Worm (Caenorhabditis elegans) whole organism, L1 larva: ENCODE data around the gene fbxa-11.

ENCODE experiments used
- C04F5.9 ChIP-seq: sonication (generic microtip); optimal IDR thresholded peaks from 2 replicates; lab custom pipeline; 2016; ENCODE audit warnings: missing genetic modification characterization, missing compliant biosample characterization
- C34B4.2 ChIP-seq: sonication (generic microtip); optimal IDR thresholded peaks from 2 replicates; lab custom pipeline; 2017; ENCODE audit warnings: mild to moderate bottlenecking, missing genetic modification characterization, missing compliant biosample characterization
- F16B12.6 ChIP-seq: fragments of 150-350 bp; optimal IDR thresholded peaks from 2 replicates; lab custom pipeline; 2014; ENCODE audit warnings: missing biosample characterization, missing genetic modification characterization
- aha-1 ChIP-seq: fragments of 150-350 bp; optimal IDR thresholded peaks from 2 replicates; lab custom pipeline; 2014; ENCODE audit warnings: missing biosample characterization, missing genetic modification characterization
- alr-1 ChIP-seq: fragments of 200-800 bp; sonication (Bioruptor generic); optimal IDR thresholded peaks from 2 replicates; lab custom pipeline; 2018; ENCODE audit warnings: borderline replicate concordance, mild to moderate bottlenecking, missing genetic modification characterization, missing compliant biosample characterization
- blmp-1 ChIP-seq: fragments of 150-350 bp; optimal IDR thresholded peaks from 2 replicates; lab custom pipeline; 2014; ENCODE audit warnings: missing biosample characterization, missing genetic modification characterization
- ceh-82 ChIP-seq, 3 experiments: fragments of 150-350 bp in 1 of 3; sonication (generic microtip) in 2 of 3; optimal IDR thresholded peaks; 2 replicates each; lab custom pipeline; 2014 to 2017; ENCODE audit warnings: missing biosample characterization in 3 of 3, missing genetic modification characterization in 3 of 3
- ces-1 ChIP-seq: fragments of 150-350 bp; optimal IDR thresholded peaks from 2 replicates; lab custom pipeline; 2014; ENCODE audit warnings: missing biosample characterization, missing genetic modification reagents, missing genetic modification characterization
- dpl-1 ChIP-seq, 3 experiments: fragments of 150-350 bp in 2 of 3; sonication (generic microtip) in 1 of 3; optimal IDR thresholded peaks; 2 replicates each; lab custom pipeline; 2014 to 2017; ENCODE audit warnings: missing biosample characterization in 3 of 3, missing genetic modification characterization in 3 of 3, missing genetic modification reagents in 3 of 3
- efl-1 ChIP-seq, 4 experiments: fragments of 150-350 bp; optimal IDR thresholded peaks in 3 of 4; peaks in 1 of 4; 1 replicate in 1 of 4; 2 replicates in 3 of 4; lab custom pipeline; 2014; ENCODE audit warnings: missing biosample characterization in 2 of 4, missing genetic modification characterization in 2 of 4, missing genetic modification reagents in 2 of 4
- egl-27 ChIP-seq, 2 experiments: fragments of 150-350 bp in 1 of 2; sonication (generic microtip); optimal IDR thresholded peaks; 3 replicates each; lab custom pipeline; 2017 to 2018; ENCODE audit warnings: missing biosample characterization in 2 of 2, missing genetic modification characterization in 2 of 2, missing genetic modification reagents in 2 of 2
- elt-2 ChIP-seq: sonication (generic microtip); optimal IDR thresholded peaks from 2 replicates; lab custom pipeline; 2016; ENCODE audit warnings: missing genetic modification characterization, mild to moderate bottlenecking, inconsistent platforms, missing compliant biosample characterization, missing genetic modification reagents
- elt-3 ChIP-seq, 6 experiments: fragments of 150-350 bp in 1 of 6; sonication (generic microtip); optimal IDR thresholded peaks; 2 replicates each; lab custom pipeline; 2017 to 2018; ENCODE audit warnings: missing biosample characterization in 6 of 6, missing genetic modification characterization in 6 of 6, inconsistent platforms in 1 of 6
- fkh-10 ChIP-seq: sonication (generic microtip); optimal IDR thresholded peaks from 2 replicates; lab custom pipeline; 2017; ENCODE audit warnings: missing biosample characterization, missing genetic modification reagents, missing genetic modification characterization
- fkh-4 ChIP-seq: sonication (generic microtip); optimal IDR thresholded peaks from 2 replicates; lab custom pipeline; 2016; ENCODE audit warnings: missing compliant biosample characterization, missing genetic modification characterization, borderline replicate concordance
- fos-1 ChIP-seq: fragments of 150-350 bp; optimal IDR thresholded peaks from 2 replicates; lab custom pipeline; 2014; ENCODE audit warnings: missing biosample characterization, missing genetic modification characterization
- grh-1 ChIP-seq: fragments of 200-800 bp; sonication (Bioruptor generic); IDR thresholded peaks from 2 replicates; pipeline ENCODE4 v1.3.6; 2022; ENCODE audit warnings: missing genetic modification reagents, missing genetic modification characterization, missing compliant biosample characterization
- hlh-17 ChIP-seq: fragments of 200-800 bp; sonication (Bioruptor generic); optimal IDR thresholded peaks from 2 replicates; lab custom pipeline; 2018; ENCODE audit warnings: missing genetic modification characterization, mild to moderate bottlenecking, missing compliant biosample characterization, moderate library complexity, borderline replicate concordance
- hpl-2 ChIP-seq: fragments of 150-350 bp; optimal IDR thresholded peaks from 2 replicates; lab custom pipeline; 2014; ENCODE audit warnings: missing biosample characterization, missing genetic modification reagents, missing genetic modification characterization
- irx-1 ChIP-seq: sonication (generic microtip); optimal IDR thresholded peaks from 2 replicates; lab custom pipeline; 2016; ENCODE audit warnings: missing genetic modification characterization, missing compliant biosample characterization
- isw-1 ChIP-seq: fragments of 200-800 bp; sonication (Bioruptor generic); IDR thresholded peaks from 2 replicates; pipeline ENCODE4 v1.3.6; 2022; ENCODE audit warnings: missing genetic modification characterization, missing compliant biosample characterization
- jun-1 ChIP-seq: fragments of 150-350 bp; optimal IDR thresholded peaks from 2 replicates; lab custom pipeline; 2014; ENCODE audit warnings: missing biosample characterization, missing genetic modification reagents, missing genetic modification characterization
- lin-13 ChIP-seq: fragments of 150-350 bp; optimal IDR thresholded peaks from 2 replicates; lab custom pipeline; 2014; ENCODE audit warnings: missing biosample characterization, missing genetic modification reagents, missing genetic modification characterization
- lin-14 ChIP-seq: fragments of 200-800 bp; sonication (Bioruptor generic); optimal IDR thresholded peaks from 2 replicates; lab custom pipeline; 2018; ENCODE audit warnings: mild to moderate bottlenecking, missing genetic modification characterization, moderate library complexity, missing compliant biosample characterization
- lin-15B ChIP-seq: fragments of 150-350 bp; sonication (generic microtip); optimal IDR thresholded peaks from 3 replicates; lab custom pipeline; 2014; ENCODE audit warnings: missing biosample characterization, missing genetic modification characterization
- lsy-2 ChIP-seq, 2 experiments: fragments of 150-350 bp; optimal IDR thresholded peaks; 2 replicates each; lab custom pipeline; 2014; ENCODE audit warnings: missing biosample characterization in 2 of 2, missing genetic modification characterization in 2 of 2
- nhr-11 ChIP-seq: fragments of 150-350 bp; optimal IDR thresholded peaks from 2 replicates; lab custom pipeline; 2014; ENCODE audit warnings: missing biosample characterization, missing genetic modification characterization
- nhr-19 ChIP-seq: fragments of 200-800 bp; sonication (Bioruptor generic); conservative IDR thresholded peaks from 2 replicates; pipeline ENCODE4 v1.3.6; 2022; ENCODE audit warnings: missing genetic modification characterization, missing compliant biosample characterization
- nhr-20 ChIP-seq: sonication (generic microtip); optimal IDR thresholded peaks from 2 replicates; lab custom pipeline; 2016; ENCODE audit warnings: mild to moderate bottlenecking, missing genetic modification characterization, missing compliant biosample characterization
- nhr-237 ChIP-seq: fragments of 150-350 bp; optimal IDR thresholded peaks from 2 replicates; lab custom pipeline; 2014; ENCODE audit warnings: missing biosample characterization, missing genetic modification characterization
- nhr-28 ChIP-seq: fragments of 150-350 bp; optimal IDR thresholded peaks from 2 replicates; lab custom pipeline; 2014; ENCODE audit warnings: missing biosample characterization, missing genetic modification characterization
- nhr-77 ChIP-seq: fragments of 150-350 bp; optimal IDR thresholded peaks from 2 replicates; lab custom pipeline; 2014; ENCODE audit warnings: missing biosample characterization, missing genetic modification characterization
- nhr-85 ChIP-seq: sonication (generic microtip); peaks from one replicate; lab custom pipeline; 2016; ENCODE audit warnings: missing genetic modification characterization, inconsistent platforms, missing compliant biosample characterization
- sox-4 ChIP-seq: sonication (generic microtip); optimal IDR thresholded peaks from 2 replicates; lab custom pipeline; 2016; ENCODE audit warnings: missing genetic modification characterization, missing compliant biosample characterization
- sptf-1 ChIP-seq: fragments of 150-350 bp; optimal IDR thresholded peaks from 2 replicates; lab custom pipeline; 2014; ENCODE audit warnings: missing biosample characterization, missing genetic modification characterization
- swsn-7 ChIP-seq: sonication (generic microtip); optimal IDR thresholded peaks from 2 replicates; lab custom pipeline; 2016; ENCODE audit warnings: missing genetic modification characterization, missing compliant biosample characterization
- tbx-2 ChIP-seq: sonication (generic microtip); optimal IDR thresholded peaks from 2 replicates; lab custom pipeline; 2016; ENCODE audit warnings: missing genetic modification characterization, missing compliant biosample characterization
- unc-62 ChIP-seq: fragments of 150-350 bp; optimal IDR thresholded peaks from 2 replicates; lab custom pipeline; 2014; ENCODE audit warnings: missing biosample characterization, missing genetic modification reagents, missing genetic modification characterization
- unc-98 ChIP-seq: fragments of 200-800 bp; sonication (Bioruptor generic); IDR thresholded peaks from 2 replicates; pipeline ENCODE4 v1.3.6; 2022; ENCODE audit warnings: missing genetic modification characterization, missing compliant biosample characterization
- xbp-1 ChIP-seq: sonication (generic microtip); optimal IDR thresholded peaks from 2 replicates; lab custom pipeline; 2016; ENCODE audit warnings: missing genetic modification characterization, missing compliant biosample characterization
- zip-4 ChIP-seq: fragments of 200-800 bp; sonication (Bioruptor generic); optimal IDR thresholded peaks from 2 replicates; lab custom pipeline; 2018; ENCODE audit warnings: mild to moderate bottlenecking, missing genetic modification characterization, moderate library complexity, missing compliant biosample characterization

fbxa-11 gene

DNA sequence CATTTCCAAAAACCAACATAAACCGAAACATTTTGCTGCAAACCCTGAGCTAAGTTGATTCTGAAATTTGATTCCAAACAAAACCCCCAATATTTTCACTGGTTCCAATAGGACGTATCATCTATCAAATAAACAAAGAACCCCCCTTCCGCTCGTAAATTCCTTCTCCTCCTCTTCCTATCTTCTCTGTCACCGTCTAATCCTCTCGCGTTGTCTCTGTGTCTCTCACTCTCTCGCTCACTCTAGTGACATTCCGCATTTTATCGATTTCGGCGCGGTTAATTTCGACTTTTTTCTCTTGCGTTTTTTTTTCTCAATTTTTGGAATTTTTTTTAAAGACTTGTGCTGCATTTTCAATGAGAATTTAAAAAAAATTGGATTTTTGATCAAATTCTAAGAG, 31.3 kb downstream of the fbxa-11 start (continued):
- TF ChIP-seq hpl-2 (GFP tag; lab: Kevin White, UChicago) = no peak
- TF ChIP-seq C34B4.2 = no peak
- TF ChIP-seq fos-1 = no peak
- peak; percentile 21 for TF ChIP-seq F16B12.6 (tag; lab: Kevin White, UChicago)
- no peak for TF ChIP-seq lin-15B (tag; lab: Kevin White, UChicago)
- TF ChIP-seq egl-27 (tag; optimal IDR thresholded peaks at IDR 0.05; lab: Kevin White, UChicago) = peak in 1 of 2 experiments; percentile 4
- TF ChIP-seq fkh-4 (tag; lab: Kevin White, UChicago) = no peak
- peak; percentile 27 for TF ChIP-seq irx-1 (tag; lab: Kevin White, UChicago)
- TF ChIP-seq tbx-2 (tag; lab: Kevin White, UChicago) = peak; percentile 23
- no peak for TF ChIP-seq sox-4
- no peak for TF ChIP-seq lin-13 (GFP tag; lab: Kevin White, UChicago)
- no peak for TF ChIP-seq elt-2
- TF ChIP-seq efl-1 (optimal IDR thresholded peaks at IDR 0.05; lab: Kevin White, UChicago) = peak; percentile 58 to 62
- TF ChIP-seq efl-1 (GFP tag; optimal IDR thresholded peaks at IDR 0.05 in 1 of 2; lab: Kevin White, UChicago) = peak; percentile 40 to 50
- TF ChIP-seq dpl-1 (GFP tag; optimal IDR thresholded peaks at IDR 0.05; lab: Kevin White, UChicago) = peak; percentile 0 to 3 (median 2)
- TF ChIP-seq lin-14 (GFP tag; lab: Kevin White, UChicago) = peak; percentile 79
- peak; percentile 13 to 68 (median 40) for TF ChIP-seq ceh-82 (tag; optimal IDR thresholded peaks at IDR 0.05; lab: Kevin White, UChicago)
- peak; percentile 11; the same call in 1 of the 2 replicates for TF ChIP-seq nhr-19
- TF ChIP-seq grh-1 (GFP tag; lab: Robert Waterston, UW) = no peak
- TF ChIP-seq aha-1 (tag; lab: Kevin White, UChicago) = no peak
- TF ChIP-seq nhr-11 = no peak
- peak; percentile 20 to 64 for TF ChIP-seq lsy-2 (tag; optimal IDR thresholded peaks at IDR 0.05; lab: Kevin White, UChicago)
- no peak for TF ChIP-seq nhr-28 (tag; lab: Kevin White, UChicago)
- TF ChIP-seq nhr-20 (tag; lab: Kevin White, UChicago) = peak; percentile 20
- no peak for TF ChIP-seq C04F5.9 (tag; lab: Kevin White, UChicago)
- TF ChIP-seq swsn-7 = peak; percentile 26
- TF ChIP-seq unc-62 (GFP tag; lab: Kevin White, UChicago) = no peak
- no peak for TF ChIP-seq isw-1 (GFP tag; lab: Robert Waterston, UW)
- peak; percentile 8 for TF ChIP-seq xbp-1 (tag; lab: Kevin White, UChicago)
- peak in 2 of 6 experiments; percentile 4 to 47 for TF ChIP-seq elt-3 (tag; optimal IDR thresholded peaks at IDR 0.05; lab: Kevin White, UChicago)
- TF ChIP-seq sptf-1 (tag; lab: Kevin White, UChicago) = no peak
- no peak for TF ChIP-seq zip-4 (GFP tag; lab: Kevin White, UChicago)
- no peak for TF ChIP-seq nhr-237 (tag; lab: Kevin White, UChicago)
- TF ChIP-seq nhr-85 = no peak
- TF ChIP-seq alr-1 (tag; lab: Kevin White, UChicago) = no peak
- no peak for TF ChIP-seq jun-1 (tag; lab: Kevin White, UChicago)
- peak; percentile 49 for TF ChIP-seq blmp-1 (tag; lab: Kevin White, UChicago)
- TF ChIP-seq, all 84 proteins: peak for 21

DNA sequence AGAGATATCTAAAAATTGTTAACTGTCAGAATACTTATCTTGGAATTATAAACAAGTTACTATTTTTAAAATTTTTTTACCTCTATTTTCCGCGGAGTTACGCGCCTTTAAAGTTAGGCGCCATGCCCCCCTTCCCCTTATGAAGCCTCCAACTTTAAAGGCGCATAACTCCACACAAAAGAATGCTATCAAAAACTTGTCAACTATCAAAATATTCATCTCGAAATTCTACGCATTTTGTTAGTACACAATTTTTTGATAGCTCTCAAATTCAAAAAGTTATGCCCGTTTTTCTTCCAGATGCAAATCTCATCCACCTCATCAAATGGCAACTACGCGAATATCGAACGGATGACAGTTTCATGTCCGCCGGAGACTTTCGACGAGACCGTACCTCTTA, 32.3 kb downstream of the fbxa-11 start, which contains the start of gene tbc-10:
tbc-10 (plus strand) TSS at position 301 of the 400 bp plus-strand sequence.
- TF ChIP-seq xbp-1 (tag; lab: Kevin White, UChicago) = no peak
- no peak for TF ChIP-seq hlh-17 (GFP tag; lab: Kevin White, UChicago)
- TF ChIP-seq unc-98 (GFP tag; lab: Robert Waterston, UW) = no peak
- TF ChIP-seq, all 84 proteins: peak for 0

ce11 chrIII:989558-989957, 38.9 kb downstream of the fbxa-11 start:
- TF ChIP-seq lin-14 (GFP tag; lab: Kevin White, UChicago) (peak; percentile 72), dpl-1 (GFP tag; optimal IDR thresholded peaks at IDR 0.05; lab: Kevin White, UChicago) (peak in 1 of 3 experiments; percentile 5), unc-98 (GFP tag; lab: Robert Waterston, UW) (no peak), ces-1 (GFP tag; lab: Kevin White, UChicago) (peak; percentile 79), fkh-10 (GFP tag; lab: Kevin White, UChicago) (peak; percentile 68), zip-4 (GFP tag; lab: Kevin White, UChicago) (no peak), nhr-77 (tag; lab: Kevin White, UChicago) (no peak)
